Worm (Caenorhabditis elegans) whole organism, L1 larva: ENCODE data around the gene F22D3.4.
A peak's percentile ranks its signal among the peaks of the same experiment; 100 is the strongest.

ENCODE experiments used
- C16A3.4 ChIP-seq: fragments of 150-350 bp; optimal IDR thresholded peaks from 2 replicates; lab custom pipeline; 2014; ENCODE audit warnings: missing biosample characterization, missing genetic modification characterization
- ama-1 ChIP-seq: fragments of 150-350 bp; optimal IDR thresholded peaks from 2 replicates; lab custom pipeline; 2014
- elt-3 ChIP-seq, 6 experiments: fragments of 150-350 bp in 1 of 6; sonication (generic microtip); optimal IDR thresholded peaks; 2 replicates each; lab custom pipeline; 2017 to 2018; ENCODE audit warnings: missing biosample characterization in 6 of 6, missing genetic modification characterization in 6 of 6, inconsistent platforms in 1 of 6
- irx-1 ChIP-seq: sonication (generic microtip); optimal IDR thresholded peaks from 2 replicates; lab custom pipeline; 2016; ENCODE audit warnings: missing genetic modification characterization, missing compliant biosample characterization
- jun-1 ChIP-seq: fragments of 150-350 bp; optimal IDR thresholded peaks from 2 replicates; lab custom pipeline; 2014; ENCODE audit warnings: missing biosample characterization, missing genetic modification reagents, missing genetic modification characterization
- lin-35 ChIP-seq, 2 experiments: fragments of 150-350 bp; optimal IDR thresholded peaks; 2 replicates each; lab custom pipeline; 2014; ENCODE audit warnings: missing biosample characterization in 2 of 2, missing genetic modification characterization in 2 of 2, missing genetic modification reagents in 2 of 2
- mdl-1 ChIP-seq, 2 experiments: fragments of 150-350 bp; optimal IDR thresholded peaks; 2 replicates each; lab custom pipeline; 2014 to 2017; ENCODE audit warnings: missing biosample characterization in 2 of 2, missing genetic modification characterization in 2 of 2, inconsistent platforms in 1 of 2
- nhr-76 ChIP-seq: sonication (generic microtip); optimal IDR thresholded peaks from 2 replicates; lab custom pipeline; 2017; ENCODE audit warnings: missing biosample characterization, missing genetic modification characterization
- pag-3 ChIP-seq: sonication (generic microtip); optimal IDR thresholded peaks from 2 replicates; lab custom pipeline; 2017; ENCODE audit warnings: missing genetic modification characterization, mild to moderate bottlenecking, missing compliant biosample characterization, antibody characterized with exemption, borderline replicate concordance; ENCODE audit not compliant: insufficient read depth
- swsn-7 ChIP-seq: sonication (generic microtip); optimal IDR thresholded peaks from 2 replicates; lab custom pipeline; 2016; ENCODE audit warnings: missing genetic modification characterization, missing compliant biosample characterization
- xbp-1 ChIP-seq: sonication (generic microtip); optimal IDR thresholded peaks from 2 replicates; lab custom pipeline; 2016; ENCODE audit warnings: missing genetic modification characterization, missing compliant biosample characterization
- zag-1 ChIP-seq: fragments of 150-350 bp; optimal IDR thresholded peaks from 2 replicates; lab custom pipeline; 2014; ENCODE audit warnings: missing biosample characterization, missing genetic modification characterization
- zip-4 ChIP-seq: fragments of 200-800 bp; sonication (Bioruptor generic); optimal IDR thresholded peaks from 2 replicates; lab custom pipeline; 2018; ENCODE audit warnings: mild to moderate bottlenecking, missing genetic modification characterization, moderate library complexity, missing compliant biosample characterization
- ztf-11 ChIP-seq, 2 experiments: sonication (generic microtip); optimal IDR thresholded peaks; 2 replicates each; lab custom pipeline; 2016 to 2017; ENCODE audit warnings: missing genetic modification characterization in 2 of 2, missing biosample characterization in 1 of 2, missing compliant biosample characterization in 1 of 2

DNA sequence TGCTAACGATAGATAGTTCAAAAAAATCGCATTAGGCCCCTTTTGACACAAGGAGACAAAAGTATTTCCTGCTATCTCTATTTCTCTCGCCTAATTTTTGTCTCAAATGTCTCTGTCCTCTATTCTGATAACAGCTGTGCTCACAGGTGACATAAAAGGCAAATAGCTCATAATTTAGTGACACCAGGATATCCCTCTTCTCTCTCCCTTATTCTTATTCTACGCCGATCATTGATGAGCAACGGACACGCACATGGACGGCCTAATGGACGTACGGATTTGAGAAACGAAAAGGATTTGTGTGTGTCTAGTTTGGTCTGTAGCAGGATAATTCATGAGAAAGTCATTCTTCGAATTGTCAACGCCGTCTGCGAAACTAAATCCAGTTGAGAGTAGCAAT lies 8.6 kb upstream of the F22D3.4 start:
- TF ChIP-seq C16A3.4 (tag; lab: Kevin White, UChicago), result no peak
- no peak for TF ChIP-seq elt-3 (tag; optimal IDR thresholded peaks at IDR 0.05; lab: Kevin White, UChicago)
- no peak for TF ChIP-seq lin-35 (GFP tag; optimal IDR thresholded peaks at IDR 0.05; lab: Kevin White, UChicago)
- TF ChIP-seq xbp-1 (tag; lab: Kevin White, UChicago), result no peak
- no peak for TF ChIP-seq pag-3 (tag; lab: Kevin White, UChicago)
- no peak for TF ChIP-seq ama-1
- no peak for TF ChIP-seq mdl-1 (tag; optimal IDR thresholded peaks at IDR 0.05; lab: Kevin White, UChicago)
- no peak for TF ChIP-seq irx-1 (tag; lab: Kevin White, UChicago)
- TF ChIP-seq swsn-7 (tag; lab: Kevin White, UChicago), result no peak
- no peak for TF ChIP-seq zip-4 (GFP tag; lab: Kevin White, UChicago)
- TF ChIP-seq ztf-11 (tag; optimal IDR thresholded peaks at IDR 0.05; lab: Kevin White, UChicago), result peak in 1 of 2 experiments; percentile 50
- no peak for TF ChIP-seq jun-1
- TF ChIP-seq nhr-76, result no peak
- no peak for TF ChIP-seq zag-1 (tag; lab: Kevin White, UChicago)
